Fruit fly (Drosophila melanogaster) whole organism, embryonic: Measurements from ENCODE around the gene CG10324.

Source experiments
- CG12391 ChIP-seq: fragments of 200-800 bp; sonication (Bioruptor generic); optimal IDR thresholded peaks from 3 replicates; lab custom pipeline; 2018; ENCODE audit warnings: missing biosample characterization, mild to moderate bottlenecking, missing genetic modification characterization, moderate library complexity
- CG16779 ChIP-seq: fragments of 200-800 bp; sonication (Bioruptor generic); IDR thresholded peaks from 2 replicates; pipeline ENCODE4 v1.3.6; 2022; ENCODE audit warnings: missing biosample characterization, missing genetic modification characterization
- Med ChIP-seq: fragments of 200-800 bp; sonication (Bioruptor generic); peaks from one replicate; lab custom pipeline; 2016; ENCODE audit warnings: missing biosample characterization, missing genetic modification characterization, mild to moderate bottlenecking, inconsistent platforms, moderate library complexity
- Six4 ChIP-seq: fragments of 200-800 bp; sonication (Bioruptor generic); optimal IDR thresholded peaks from 2 replicates; lab custom pipeline; 2016; ENCODE audit warnings: missing biosample characterization, missing genetic modification characterization
- bigmax ChIP-seq: fragments of 200-800 bp; sonication (Bioruptor generic); optimal IDR thresholded peaks from 2 replicates; lab custom pipeline; 2018; ENCODE audit warnings: missing biosample characterization, mild to moderate bottlenecking, missing genetic modification characterization
- fu2 ChIP-seq: fragments of 200-800 bp; sonication (Bioruptor generic); optimal IDR thresholded peaks from 2 replicates; lab custom pipeline; 2016; ENCODE audit warnings: missing biosample characterization, missing genetic modification characterization
- inv ChIP-seq: fragments of 200-800 bp; sonication (Bioruptor generic); IDR thresholded peaks from 2 replicates; pipeline ENCODE4 v1.3.6; 2022; ENCODE audit warnings: missing biosample characterization, missing genetic modification characterization; ENCODE audit not compliant: partially characterized antibody
- kah ChIP-seq: fragments of 200-800 bp; sonication (Bioruptor generic); optimal IDR thresholded peaks from 2 replicates; lab custom pipeline; 2018; ENCODE audit warnings: missing biosample characterization, mild to moderate bottlenecking, missing genetic modification characterization
- nerfin-2 ChIP-seq: fragments of 200-800 bp; sonication (Bioruptor generic); IDR thresholded peaks from 2 replicates; pipeline ENCODE4 v1.3.6; 2022; ENCODE audit warnings: missing biosample characterization, missing genetic modification characterization; ENCODE audit not compliant: partially characterized antibody
- pan ChIP-seq, 4 experiments: fragments of >200 bp in 3 of 4; fragments of 200-800 bp in 1 of 4; sonication (Bioruptor generic) in 1 of 4; optimal IDR thresholded peaks in 3 of 4; IDR thresholded peaks in 1 of 4; 2 replicates each; pipeline versions ENCODE4 v1.3.6 to Lab custom; 2017 to 2022; ENCODE audit warnings: missing biosample characterization in 2 of 4, missing genetic modification characterization in 2 of 4, mixed read lengths in 1 of 4
- pho ChIP-seq: fragments of 200-800 bp; sonication (Bioruptor generic); optimal IDR thresholded peaks from 2 replicates; lab custom pipeline; 2016; ENCODE audit warnings: missing biosample characterization, missing genetic modification characterization

DNA sequence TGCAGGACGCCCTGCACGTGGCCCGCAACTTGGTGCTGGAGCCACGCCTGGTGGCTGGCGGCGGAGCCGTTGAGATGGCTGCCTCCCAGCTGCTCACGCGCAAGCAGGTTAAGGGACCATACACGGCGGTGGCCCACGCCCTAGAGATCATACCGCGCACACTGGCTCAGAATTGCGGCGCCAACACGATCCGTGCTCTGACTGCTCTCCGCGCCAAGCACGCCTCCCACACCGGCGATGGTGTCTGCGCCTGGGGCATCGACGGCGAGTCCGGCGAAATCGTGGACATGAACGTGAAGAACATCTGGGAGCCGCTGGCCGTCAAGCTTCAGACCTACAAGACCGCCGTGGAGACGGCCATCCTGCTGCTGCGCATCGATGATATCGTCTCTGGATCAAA, 2.5 kb upstream of the CG10324 start:
- TF ChIP-seq Med (GFP tag; lab: Kevin White, UChicago) (peak; percentile 66), inv (GFP tag; lab: Robert Waterston, UW) (no peak), nerfin-2 (GFP tag; lab: Robert Waterston, UW) (no peak), CG16779 (GFP tag; lab: Robert Waterston, UW) (no peak), fu2 (no peak), pho (no peak), bigmax (no peak), CG12391 (tag; lab: Kevin White, UChicago) (no peak), kah (GFP tag; lab: Kevin White, UChicago) (no peak), pan (optimal IDR thresholded peaks at IDR 0.05; lab: Kevin White, UChicago) (no peak), pan (GFP tag; optimal IDR thresholded peaks at IDR 0.05 in 1 of 2, IDR thresholded peaks at IDR 0.05 in 1 of 2) (no peak), Six4 (GFP tag; lab: Kevin White, UChicago) (no peak)
